Worm (Caenorhabditis elegans) whole organism, L2 larva: ENCODE measurements around the gene ZK632.10.

Source experiments
- C34F6.9 ChIP-seq: fragments of 150-350 bp; optimal IDR thresholded peaks from 2 replicates; lab custom pipeline; 2014; ENCODE audit warnings: missing biosample characterization, missing genetic modification characterization
- R02D3.7 ChIP-seq: fragments of 150-350 bp; optimal IDR thresholded peaks from 2 replicates; lab custom pipeline; 2014; ENCODE audit warnings: missing biosample characterization, missing genetic modification characterization
- Y55F3AM.14 ChIP-seq: fragments of 200-800 bp; sonication (Bioruptor generic); optimal IDR thresholded peaks from 2 replicates; lab custom pipeline; 2018; ENCODE audit warnings: mild to moderate bottlenecking, missing genetic modification characterization, missing compliant biosample characterization
- alr-1 ChIP-seq: fragments of 150-350 bp; optimal IDR thresholded peaks from 2 replicates; lab custom pipeline; 2014; ENCODE audit warnings: missing biosample characterization, missing genetic modification characterization
- aly-2 ChIP-seq: fragments of 150-350 bp; optimal IDR thresholded peaks from 2 replicates; lab custom pipeline; 2014; ENCODE audit warnings: missing biosample characterization, missing genetic modification characterization
- ama-1 ChIP-seq: fragments of 150-350 bp; optimal IDR thresholded peaks from 2 replicates; lab custom pipeline; 2018; ENCODE audit warnings: inconsistent platforms
- blmp-1 ChIP-seq: sonication (generic microtip); optimal IDR thresholded peaks from 2 replicates; lab custom pipeline; 2017; ENCODE audit warnings: missing genetic modification characterization, mild to moderate bottlenecking, missing compliant biosample characterization, antibody characterized with exemption, moderate library complexity; ENCODE audit not compliant: insufficient read depth
- ceh-82 ChIP-seq: fragments of 150-350 bp; optimal IDR thresholded peaks from 2 replicates; lab custom pipeline; 2014; ENCODE audit warnings: missing biosample characterization, missing genetic modification characterization
- crh-2 ChIP-seq: sonication (generic microtip); optimal IDR thresholded peaks from 2 replicates; lab custom pipeline; 2017; ENCODE audit warnings: missing biosample characterization, missing genetic modification characterization
- dmd-4 ChIP-seq: sonication (generic microtip); optimal IDR thresholded peaks from 2 replicates; lab custom pipeline; 2017; ENCODE audit warnings: missing biosample characterization, missing genetic modification characterization
- egl-27 ChIP-seq: sonication (generic microtip); optimal IDR thresholded peaks from 3 replicates; lab custom pipeline; 2017; ENCODE audit warnings: missing biosample characterization, missing genetic modification reagents, missing genetic modification characterization
- elt-1 ChIP-seq: fragments of 150-350 bp; optimal IDR thresholded peaks from 2 replicates; lab custom pipeline; 2014; ENCODE audit warnings: missing biosample characterization, missing genetic modification characterization
- elt-3 ChIP-seq: sonication (generic microtip); optimal IDR thresholded peaks from 2 replicates; lab custom pipeline; 2017; ENCODE audit warnings: missing biosample characterization, missing genetic modification characterization
- fos-1 ChIP-seq: fragments of 150-350 bp; optimal IDR thresholded peaks from 2 replicates; lab custom pipeline; 2014; ENCODE audit warnings: missing biosample characterization, missing genetic modification characterization
- gmeb-1 ChIP-seq: fragments of 150-350 bp; optimal IDR thresholded peaks from 2 replicates; lab custom pipeline; 2014; ENCODE audit warnings: missing biosample characterization, missing genetic modification characterization
- lin-13 ChIP-seq: fragments of 150-350 bp; optimal IDR thresholded peaks from 2 replicates; lab custom pipeline; 2014; ENCODE audit warnings: missing biosample characterization, missing genetic modification reagents, missing genetic modification characterization
- lsy-2 ChIP-seq, 2 experiments: fragments of 150-350 bp in 1 of 2; sonication (generic microtip) in 1 of 2; optimal IDR thresholded peaks; 2 replicates each; lab custom pipeline; 2014 to 2017; ENCODE audit warnings: missing biosample characterization in 2 of 2, missing genetic modification characterization in 2 of 2
- mab-5 ChIP-seq: fragments of 150-350 bp; optimal IDR thresholded peaks from 2 replicates; lab custom pipeline; 2014; ENCODE audit warnings: missing biosample characterization, missing genetic modification characterization
- mbf-1 ChIP-seq: sonication (generic microtip); optimal IDR thresholded peaks from 2 replicates; lab custom pipeline; 2017; ENCODE audit warnings: missing biosample characterization, missing genetic modification characterization
- nhr-10 ChIP-seq: sonication (generic microtip); optimal IDR thresholded peaks from 2 replicates; lab custom pipeline; 2017; ENCODE audit warnings: missing biosample characterization, missing genetic modification characterization
- nhr-11 ChIP-seq: fragments of 150-350 bp; optimal IDR thresholded peaks from 2 replicates; lab custom pipeline; 2014; ENCODE audit warnings: missing biosample characterization, missing genetic modification characterization
- nhr-129 ChIP-seq: fragments of 150-350 bp; optimal IDR thresholded peaks from 2 replicates; lab custom pipeline; 2014; ENCODE audit warnings: missing biosample characterization, missing genetic modification characterization
- nhr-21 ChIP-seq: fragments of 150-350 bp; optimal IDR thresholded peaks from 2 replicates; lab custom pipeline; 2014; ENCODE audit warnings: missing biosample characterization, missing genetic modification characterization
- nhr-23 ChIP-seq: fragments of 150-350 bp; optimal IDR thresholded peaks from 2 replicates; lab custom pipeline; 2014; ENCODE audit warnings: missing biosample characterization, missing genetic modification reagents, missing genetic modification characterization
- nhr-25 ChIP-seq: fragments of 150-350 bp; sonication (generic microtip); optimal IDR thresholded peaks from 3 replicates; lab custom pipeline; 2014; ENCODE audit warnings: missing biosample characterization, missing genetic modification characterization
- nhr-6 ChIP-seq: fragments of 150-350 bp; optimal IDR thresholded peaks from 2 replicates; lab custom pipeline; 2014; ENCODE audit warnings: missing biosample characterization, missing genetic modification characterization
- nhr-77 ChIP-seq: fragments of 150-350 bp; optimal IDR thresholded peaks from 2 replicates; lab custom pipeline; 2014; ENCODE audit warnings: missing biosample characterization, missing genetic modification characterization
- peb-1 ChIP-seq: fragments of 150-350 bp; optimal IDR thresholded peaks from 2 replicates; lab custom pipeline; 2014; ENCODE audit warnings: missing biosample characterization, missing genetic modification characterization
- sem-4 ChIP-seq: fragments of 150-350 bp; optimal IDR thresholded peaks from 2 replicates; lab custom pipeline; 2014; ENCODE audit warnings: missing biosample characterization, missing genetic modification reagents, missing genetic modification characterization
- skn-1 ChIP-seq: sonication (generic microtip); optimal IDR thresholded peaks from 2 replicates; lab custom pipeline; 2017; ENCODE audit warnings: missing biosample characterization, missing genetic modification characterization
- sma-3 ChIP-seq: sonication (generic microtip); optimal IDR thresholded peaks from 2 replicates; lab custom pipeline; 2016; ENCODE audit warnings: missing genetic modification reagents, missing genetic modification characterization, missing compliant biosample characterization
- sma-9 ChIP-seq, 2 experiments: fragments of 150-350 bp in 1 of 2; sonication (generic microtip) in 1 of 2; optimal IDR thresholded peaks; 2 replicates each; lab custom pipeline; 2014 to 2016; ENCODE audit warnings: missing genetic modification characterization in 2 of 2, mild to moderate bottlenecking in 1 of 2, missing biosample characterization in 1 of 2, missing compliant biosample characterization in 1 of 2, missing genetic modification reagents in 1 of 2, moderate library complexity in 1 of 2
- snpc-4 ChIP-seq: fragments of 150-350 bp; optimal IDR thresholded peaks from 2 replicates; lab custom pipeline; 2014; ENCODE audit warnings: missing biosample characterization, missing genetic modification characterization
- unc-62 ChIP-seq: fragments of 150-350 bp; optimal IDR thresholded peaks from 2 replicates; lab custom pipeline; 2014; ENCODE audit warnings: missing biosample characterization, missing genetic modification reagents, missing genetic modification characterization
- ztf-11 ChIP-seq: sonication (generic microtip); optimal IDR thresholded peaks from 2 replicates; lab custom pipeline; 2017; ENCODE audit warnings: missing biosample characterization, missing genetic modification characterization

The ZK632.10 gene

DNA sequence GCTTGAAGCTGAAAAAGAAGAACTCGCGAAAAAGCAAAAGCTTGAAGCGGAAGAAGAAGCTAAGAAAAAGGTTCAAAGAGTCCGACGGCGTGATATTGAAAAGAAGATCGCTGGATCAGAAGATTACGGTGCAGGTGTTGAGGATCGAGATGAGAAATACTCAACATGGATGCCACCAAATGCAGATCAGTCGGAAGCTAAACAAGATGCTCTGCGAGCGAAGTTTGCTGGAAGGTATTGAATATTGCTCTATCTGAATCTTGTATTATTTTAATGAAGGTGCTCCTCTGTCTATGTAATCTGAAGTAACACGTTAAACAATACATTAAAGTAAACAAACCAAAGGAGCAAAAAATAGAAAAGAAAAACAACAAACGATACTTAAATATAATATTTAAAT lies 25.5 kb downstream of the ZK632.10 start:
- TF ChIP-seq alr-1 = no peak
- TF ChIP-seq sma-3 = no peak
- no peak for TF ChIP-seq mbf-1 (tag; lab: Kevin White, UChicago)
- TF ChIP-seq snpc-4 = no peak
- TF ChIP-seq lin-13 = no peak
- TF ChIP-seq sma-9 (GFP tag; optimal IDR thresholded peaks at IDR 0.05; lab: Kevin White, UChicago) = no peak
- TF ChIP-seq sma-9 (tag; optimal IDR thresholded peaks at IDR 0.05; lab: Kevin White, UChicago) = no peak
- TF ChIP-seq R02D3.7 = no peak
- no peak for TF ChIP-seq nhr-129 (tag; lab: Kevin White, UChicago)
- no peak for TF ChIP-seq unc-62 (GFP tag; lab: Kevin White, UChicago)
- no peak for TF ChIP-seq nhr-25 (tag; lab: Kevin White, UChicago)
- TF ChIP-seq nhr-10 = no peak
- no peak for TF ChIP-seq crh-2 (tag; lab: Kevin White, UChicago)
- TF ChIP-seq aly-2 (tag; lab: Kevin White, UChicago) = no peak
- TF ChIP-seq elt-3 = no peak
- TF ChIP-seq elt-1 (tag; lab: Kevin White, UChicago) = no peak
- TF ChIP-seq dmd-4 (tag; lab: Kevin White, UChicago) = no peak
- TF ChIP-seq sem-4 (tag; lab: Kevin White, UChicago) = no peak
- TF ChIP-seq mab-5 (tag; lab: Kevin White, UChicago) = no peak
- no peak for TF ChIP-seq nhr-6 (tag; lab: Kevin White, UChicago)

DNA sequence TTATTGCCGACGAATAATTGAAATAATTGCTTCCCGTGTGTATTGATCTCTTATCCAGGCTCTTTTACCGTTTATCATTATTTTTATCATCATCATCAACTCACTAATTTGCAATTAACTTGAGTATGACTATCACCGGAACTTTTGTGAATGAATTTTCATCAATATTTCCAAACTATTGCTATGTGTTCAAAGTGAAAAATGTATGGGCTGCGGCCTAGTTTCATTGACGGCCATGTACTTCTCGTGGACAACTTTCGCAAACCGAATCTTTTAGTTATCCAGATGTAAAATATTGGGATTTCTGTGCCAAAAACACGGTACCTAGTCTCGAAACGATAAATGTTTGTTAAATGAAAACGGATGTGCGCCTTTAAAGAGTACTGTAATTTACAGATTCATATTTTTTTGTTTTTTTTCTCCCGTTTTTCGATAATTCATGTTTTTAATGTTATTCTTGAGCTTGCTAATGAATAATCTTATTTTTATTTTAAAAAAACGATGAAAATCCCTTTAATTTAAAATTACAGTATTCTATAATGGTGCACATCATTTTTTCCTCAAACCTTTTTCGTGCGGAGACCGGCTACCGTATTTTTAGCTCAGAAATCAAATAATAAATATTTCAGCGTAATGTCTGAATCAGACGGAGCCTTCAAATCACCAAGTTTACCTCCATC lies 28.9 kb downstream of the ZK632.10 start, which contains the start of gene ZK632.2:
TSS of gene ZK632.2 (plus strand) at position 630 of the 680 bp plus-strand sequence.
- TF ChIP-seq nhr-21 (no peak), lin-13 (no peak), gmeb-1 (tag; lab: Kevin White, UChicago) (no peak), lsy-2 (tag; optimal IDR thresholded peaks at IDR 0.05; lab: Kevin White, UChicago) (peak in 1 of 2 experiments; percentile 17), elt-3 (no peak), ceh-82 (tag; lab: Kevin White, UChicago) (no peak), nhr-129 (tag; lab: Kevin White, UChicago) (peak; percentile 13)

DNA sequence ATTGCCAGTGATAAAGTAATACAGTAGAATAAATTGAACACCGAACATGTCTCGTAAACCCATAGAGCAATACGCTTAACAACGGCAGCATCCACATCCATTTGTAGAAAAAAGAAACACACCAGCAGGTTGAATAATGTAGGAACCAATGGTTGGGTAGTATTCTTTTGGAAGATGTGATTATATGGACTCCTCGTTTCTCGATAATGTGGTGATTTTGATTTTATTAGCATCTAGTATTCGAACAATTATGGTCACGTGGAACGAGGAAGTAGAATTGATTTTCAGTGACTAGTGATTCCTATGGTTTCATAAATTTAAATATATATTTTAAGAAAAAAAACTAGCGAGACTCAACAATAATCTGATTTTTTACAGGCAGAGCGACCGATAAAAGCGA lies 31.1 kb downstream of the ZK632.10 start, which contains the start of gene srxa-10:
TSS of gene srxa-10 (minus strand) at position 101 of the 400 bp plus-strand sequence.
- TF ChIP-seq sem-4 (tag; lab: Kevin White, UChicago) (no peak), egl-27 (tag; lab: Kevin White, UChicago) (no peak), nhr-21 (no peak)

DNA sequence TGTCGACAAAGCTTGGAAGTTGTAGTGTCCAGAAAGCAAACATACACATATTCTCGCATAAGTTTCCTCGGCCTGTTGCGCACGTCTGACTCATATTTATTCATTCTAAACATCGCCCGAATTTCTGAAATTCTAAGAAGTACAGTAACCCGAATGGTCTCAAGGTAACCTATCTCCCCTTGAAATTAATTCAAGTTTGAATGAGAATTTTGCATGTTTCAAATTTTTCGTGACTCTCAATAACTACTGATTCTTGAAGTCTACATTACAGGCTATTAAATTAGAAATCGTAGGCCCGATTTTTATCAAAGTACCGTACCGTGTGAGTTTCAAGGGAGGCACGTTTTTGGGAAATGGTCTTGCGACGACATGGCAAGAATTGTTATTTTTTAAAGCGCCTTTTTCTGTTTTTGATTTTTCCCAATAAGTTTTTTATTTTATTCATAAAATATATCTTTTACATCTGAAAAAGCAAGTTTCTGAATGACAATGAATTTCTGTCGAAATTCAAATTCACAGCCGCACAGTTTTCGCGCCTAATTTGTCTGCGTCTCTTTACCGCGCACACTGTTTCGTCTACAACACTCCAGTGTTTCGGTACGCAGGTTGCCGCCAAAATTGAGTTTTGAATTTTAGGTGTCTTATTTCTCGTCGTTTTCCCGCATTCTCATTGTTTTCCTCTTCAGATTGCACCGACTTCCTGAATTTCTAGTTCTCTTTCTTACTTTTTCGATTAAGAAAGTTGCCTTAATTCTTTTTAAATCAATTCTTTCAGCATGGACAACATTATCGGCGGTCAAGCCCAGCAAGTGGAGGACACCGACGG lies 33.7 kb downstream of the ZK632.10 start, which contains the start of the genes R10E11.9 and mcm-6:
TSS of gene R10E11.9 (minus strand) at position 51 of the 826 bp plus-strand sequence.
TSS of gene mcm-6 (plus strand) at position 776 of the 826 bp plus-strand sequence.
- TF ChIP-seq ceh-82 (tag; lab: Kevin White, UChicago) (no peak), blmp-1 (tag; lab: Kevin White, UChicago) (no peak), nhr-23 (tag; lab: Kevin White, UChicago) (no peak), sma-3 (no peak), lsy-2 (tag; optimal IDR thresholded peaks at IDR 0.05; lab: Kevin White, UChicago) (peak in 1 of 2 experiments; percentile 20), crh-2 (tag; lab: Kevin White, UChicago) (no peak), nhr-77 (tag; lab: Kevin White, UChicago) (no peak), nhr-11 (tag; lab: Kevin White, UChicago) (no peak), ama-1 (lab: Kevin White, UChicago) (no peak), peb-1 (no peak), egl-27 (tag; lab: Kevin White, UChicago) (no peak), sma-9 (GFP tag; optimal IDR thresholded peaks at IDR 0.05; lab: Kevin White, UChicago) (no peak), sma-9 (tag; optimal IDR thresholded peaks at IDR 0.05; lab: Kevin White, UChicago) (no peak), nhr-129 (tag; lab: Kevin White, UChicago) (no peak), aly-2 (tag; lab: Kevin White, UChicago) (no peak), fos-1 (tag; lab: Kevin White, UChicago) (no peak), nhr-10 (no peak), ztf-11 (tag; lab: Kevin White, UChicago) (no peak), lin-13 (no peak), elt-1 (tag; lab: Kevin White, UChicago) (no peak), Y55F3AM.14 (no peak), C34F6.9 (tag; lab: Kevin White, UChicago) (peak; percentile 16), gmeb-1 (tag; lab: Kevin White, UChicago) (peak; percentile 62), nhr-21 (no peak), skn-1 (tag; lab: Kevin White, UChicago) (no peak)
